Worm (Caenorhabditis elegans) whole organism, L1 larva: ENCODE measurements around the gene mod-1.

Experiments used
- nhr-47 ChIP-seq: sonication (generic microtip); optimal IDR thresholded peaks from 2 replicates; lab custom pipeline; 2016; ENCODE audit warnings: mild to moderate bottlenecking, missing genetic modification characterization, moderate library complexity, missing compliant biosample characterization
- pqm-1 ChIP-seq: sonication (generic microtip); optimal IDR thresholded peaks from 3 replicates; lab custom pipeline; 2017; ENCODE audit warnings: missing biosample characterization, missing genetic modification characterization
- unc-98 ChIP-seq: fragments of 200-800 bp; sonication (Bioruptor generic); IDR thresholded peaks from 2 replicates; pipeline ENCODE4 v1.3.6; 2022; ENCODE audit warnings: missing genetic modification characterization, missing compliant biosample characterization
- vab-15 ChIP-seq: sonication (generic microtip); optimal IDR thresholded peaks from 2 replicates; lab custom pipeline; 2017; ENCODE audit warnings: missing genotype, mild to moderate bottlenecking, missing genetic modification characterization, missing compliant biosample characterization
- ztf-11 ChIP-seq, 2 experiments: sonication (generic microtip); optimal IDR thresholded peaks; 2 replicates each; lab custom pipeline; 2016 to 2017; ENCODE audit warnings: missing genetic modification characterization in 2 of 2, missing biosample characterization in 1 of 2, missing compliant biosample characterization in 1 of 2

ce11 chrV:8913940-8914339 lies at the start of gene mod-1:
- TF ChIP-seq nhr-47 (tag; lab: Kevin White, UChicago), result no peak
- TF ChIP-seq pqm-1 (tag; lab: Kevin White, UChicago), result no peak
- no peak for TF ChIP-seq ztf-11 (tag; optimal IDR thresholded peaks at IDR 0.05; lab: Kevin White, UChicago)
- TF ChIP-seq unc-98 (GFP tag; lab: Robert Waterston, UW), result no peak
- no peak for TF ChIP-seq vab-15 (tag; lab: Kevin White, UChicago)
